Worm (Caenorhabditis elegans): Measurements from ENCODE around the gene B0034.2.

DNA sequence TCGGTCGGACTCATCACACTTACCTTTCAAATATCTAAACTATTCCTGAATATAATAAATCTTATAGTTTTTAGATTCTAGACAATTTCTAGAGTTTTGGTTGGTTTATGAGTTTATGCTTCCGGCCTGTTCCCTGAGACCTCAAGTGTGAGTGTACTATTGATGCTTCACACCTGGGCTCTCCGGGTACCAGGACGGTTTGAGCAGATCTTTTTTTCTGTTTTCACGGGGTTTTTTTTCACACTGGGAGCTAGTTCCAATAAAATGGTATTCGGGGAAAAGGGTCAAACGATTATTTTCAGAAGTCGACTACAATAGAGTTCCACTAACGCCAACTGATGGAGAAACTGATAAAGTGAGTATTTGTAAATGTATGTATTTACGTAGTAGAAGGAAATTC lies 42.0 kb downstream of the B0034.2 start:
- TF ChIP-seq ztf-29 (GFP tag; IDR thresholded peaks at IDR 0.05) (no peak), ref-1 (GFP tag; conservative IDR thresholded peaks at IDR 0.05) (no peak), flt-1 (GFP tag; IDR thresholded peaks at IDR 0.05) (no peak), med-1 (GFP tag; optimal IDR thresholded peaks at IDR 0.05; ENCODE audit: insufficient read depth) (no peak), tab-1 (GFP tag; IDR thresholded peaks at IDR 0.05) (no peak), klf-2 (GFP tag; conservative IDR thresholded peaks at IDR 0.05) (no peak), cog-1 (tag; optimal IDR thresholded peaks at IDR 0.05) (no peak), T22C8.4 (GFP tag; IDR thresholded peaks at IDR 0.05) (no peak)

Measured in whole organism, midembryonic.